Fruit fly (Drosophila melanogaster) whole organism, embryonic: ENCODE data around the gene Srg3.
A peak's percentile ranks its signal among the peaks of the same experiment; 100 is the strongest.

Experiments
- ATbp ChIP-seq: fragments of 200-800 bp; sonication (Bioruptor generic); optimal IDR thresholded peaks from 2 replicates; lab custom pipeline; 2017; ENCODE audit warnings: missing biosample characterization, mild to moderate bottlenecking, missing genetic modification characterization, missing genetic modification reagents
- Abd-B ChIP-seq: fragments of 200-800 bp; sonication (Bioruptor generic); optimal IDR thresholded peaks from 2 replicates; lab custom pipeline; 2018; ENCODE audit warnings: missing biosample characterization, mild to moderate bottlenecking, missing genetic modification characterization, moderate library complexity
- Aef1 ChIP-seq: fragments of 200-800 bp; sonication (Bioruptor generic); IDR thresholded peaks from 3 replicates; pipeline ENCODE4 v1.3.6; 2022; ENCODE audit warnings: missing biosample characterization, missing genetic modification characterization
- CG10431 ChIP-seq: fragments of 200-800 bp; sonication (Bioruptor generic); optimal IDR thresholded peaks from 3 replicates; lab custom pipeline; 2018; ENCODE audit warnings: missing biosample characterization, mild to moderate bottlenecking, missing genetic modification characterization
- CG11085 ChIP-seq: fragments of 200-800 bp; sonication (Bioruptor generic); IDR thresholded peaks from 2 replicates; pipeline ENCODE4 v1.3.6; 2022; ENCODE audit warnings: missing biosample characterization, missing genetic modification characterization
- CG12299 ChIP-seq: fragments of 200-800 bp; sonication (Bioruptor generic); optimal IDR thresholded peaks from 2 replicates; lab custom pipeline; 2018; ENCODE audit warnings: missing biosample characterization, mild to moderate bottlenecking, missing genetic modification characterization
- CG13123 ChIP-seq: fragments of 200-800 bp; sonication (Bioruptor generic); optimal IDR thresholded peaks from 2 replicates; lab custom pipeline; 2016; ENCODE audit warnings: missing biosample characterization, missing genetic modification characterization
- CG13287 ChIP-seq: fragments of 200-800 bp; sonication (Bioruptor generic); IDR thresholded peaks from 2 replicates; pipeline ENCODE4 v1.3.6; 2022; ENCODE audit warnings: missing biosample characterization, missing genetic modification characterization; ENCODE audit not compliant: partially characterized antibody
- CG1603 ChIP-seq: fragments of 200-800 bp; sonication (Bioruptor generic); optimal IDR thresholded peaks from 2 replicates; lab custom pipeline; 2019; ENCODE audit warnings: missing biosample characterization, mild to moderate bottlenecking, missing genetic modification characterization, moderate library complexity
- CG16779 ChIP-seq: fragments of 200-800 bp; sonication (Bioruptor generic); IDR thresholded peaks from 2 replicates; pipeline ENCODE4 v1.3.6; 2022; ENCODE audit warnings: missing biosample characterization, missing genetic modification characterization
- CG17385 ChIP-seq: fragments of 200-800 bp; sonication (Bioruptor generic); optimal IDR thresholded peaks from 3 replicates; lab custom pipeline; 2018; ENCODE audit warnings: missing biosample characterization, mild to moderate bottlenecking, missing genetic modification characterization
- CG18476 ChIP-seq: fragments of 200-800 bp; sonication (Bioruptor generic); optimal IDR thresholded peaks from 2 replicates; lab custom pipeline; 2016; ENCODE audit warnings: missing biosample characterization, mild to moderate bottlenecking, missing genetic modification characterization
- CG42726 ChIP-seq: fragments of 200-800 bp; sonication (Bioruptor generic); IDR thresholded peaks from 2 replicates; pipeline ENCODE4 v1.3.6; 2022; ENCODE audit warnings: missing biosample characterization, missing genetic modification characterization; ENCODE audit not compliant: partially characterized antibody
- CG5245 ChIP-seq: fragments of 200-800 bp; sonication (Bioruptor generic); optimal IDR thresholded peaks from 3 replicates; lab custom pipeline; 2016; ENCODE audit warnings: missing biosample characterization, missing genetic modification characterization
- CG6654 ChIP-seq: fragments of 200-800 bp; sonication (Bioruptor generic); optimal IDR thresholded peaks from 2 replicates; lab custom pipeline; 2017; ENCODE audit warnings: missing biosample characterization, mild to moderate bottlenecking, missing genetic modification characterization
- CG6683 ChIP-seq: fragments of 200-800 bp; sonication (Bioruptor generic); optimal IDR thresholded peaks from 2 replicates; lab custom pipeline; 2017; ENCODE audit warnings: missing biosample characterization, mild to moderate bottlenecking, missing genetic modification characterization, missing genetic modification reagents
- CG7786 ChIP-seq: fragments of 200-800 bp; sonication (Bioruptor generic); optimal IDR thresholded peaks from 2 replicates; lab custom pipeline; 2016; ENCODE audit warnings: missing biosample characterization, missing genetic modification characterization
- CG7963 ChIP-seq: fragments of 200-800 bp; sonication (Bioruptor generic); IDR thresholded peaks from 3 replicates; pipeline ENCODE4 v1.3.6; 2022; ENCODE audit warnings: missing biosample characterization, missing genetic modification characterization; ENCODE audit not compliant: partially characterized antibody
- CG9437 ChIP-seq: fragments of 200-800 bp; sonication (Bioruptor generic); optimal IDR thresholded peaks from 2 replicates; lab custom pipeline; 2018; ENCODE audit warnings: missing biosample characterization, mild to moderate bottlenecking, missing genetic modification characterization
- CG9609 ChIP-seq: fragments of 200-800 bp; sonication (Bioruptor generic); optimal IDR thresholded peaks from 3 replicates; lab custom pipeline; 2016; ENCODE audit warnings: missing biosample characterization, missing genetic modification characterization
- Dp ChIP-seq: fragments of 200-800 bp; sonication (Bioruptor generic); optimal IDR thresholded peaks from 2 replicates; lab custom pipeline; 2018; ENCODE audit warnings: missing biosample characterization, mild to moderate bottlenecking, missing genetic modification characterization, moderate library complexity
- Fer2 ChIP-seq: fragments of 200-800 bp; sonication (Bioruptor generic); optimal IDR thresholded peaks from 2 replicates; lab custom pipeline; 2018; ENCODE audit warnings: missing biosample characterization, mild to moderate bottlenecking, missing genetic modification characterization, moderate library complexity
- Fer3 ChIP-seq: fragments of 200-800 bp; sonication (Bioruptor generic); optimal IDR thresholded peaks from 2 replicates; lab custom pipeline; 2018; ENCODE audit warnings: missing biosample characterization, mild to moderate bottlenecking, missing genetic modification characterization, moderate library complexity
- Hmr ChIP-seq: fragments of 200-800 bp; sonication (Bioruptor generic); optimal IDR thresholded peaks from 3 replicates; lab custom pipeline; 2017; ENCODE audit warnings: mild to moderate bottlenecking, missing biosample characterization, missing genetic modification reagents, missing genetic modification characterization
- Mad ChIP-seq: fragments of 200-800 bp; sonication (Bioruptor generic); optimal IDR thresholded peaks from 2 replicates; lab custom pipeline; 2016; ENCODE audit warnings: missing biosample characterization, missing genetic modification characterization
- Mrtf ChIP-seq: fragments of 200-800 bp; sonication (Bioruptor generic); IDR thresholded peaks from 3 replicates; pipeline ENCODE4 v1.3.6; 2022; ENCODE audit warnings: missing biosample characterization, missing genetic modification characterization
- NFAT ChIP-seq: fragments of 200-800 bp; sonication (Bioruptor generic); IDR thresholded peaks from 2 replicates; pipeline ENCODE4 v1.3.6; 2022; ENCODE audit warnings: missing biosample characterization, missing genetic modification characterization
- Rx ChIP-seq: fragments of 200-800 bp; sonication (Bioruptor generic); IDR thresholded peaks from 2 replicates; pipeline ENCODE4 v1.3.6; 2022; ENCODE audit warnings: missing biosample characterization, missing genetic modification characterization
- Sin3A ChIP-seq: fragments of >200 bp; optimal IDR thresholded peaks from 2 replicates; lab custom pipeline; 2018
- Tbp ChIP-seq: fragments of >200 bp; optimal IDR thresholded peaks from 2 replicates; lab custom pipeline; 2018; ENCODE audit warnings: missing biosample characterization, missing genetic modification characterization
- Trl ChIP-seq, 3 experiments: fragments of >200 bp in 2 of 3; fragments of 200-800 bp in 1 of 3; sonication (Bioruptor generic) in 1 of 3; optimal IDR thresholded peaks; 2 replicates in 1 of 3; 3 replicates in 2 of 3; lab custom pipeline; 2016 to 2017; ENCODE audit warnings: missing biosample characterization in 1 of 3, missing genetic modification characterization in 1 of 3
- ara ChIP-seq: fragments of 200-800 bp; sonication (Bioruptor generic); IDR thresholded peaks from 2 replicates; pipeline ENCODE4 v1.3.6; 2022; ENCODE audit warnings: missing biosample characterization, missing genetic modification characterization
- bcd ChIP-seq: fragments of 200-800 bp; sonication (Bioruptor generic); optimal IDR thresholded peaks from 2 replicates; lab custom pipeline; 2017; ENCODE audit warnings: missing biosample characterization, mild to moderate bottlenecking, missing genetic modification characterization
- bigmax ChIP-seq: fragments of 200-800 bp; sonication (Bioruptor generic); optimal IDR thresholded peaks from 2 replicates; lab custom pipeline; 2018; ENCODE audit warnings: missing biosample characterization, mild to moderate bottlenecking, missing genetic modification characterization
- crol ChIP-seq: fragments of 200-800 bp; sonication (Bioruptor generic); IDR thresholded peaks from 2 replicates; pipeline ENCODE4 v1.3.6; 2022; ENCODE audit warnings: missing biosample characterization, missing genetic modification characterization
- dati ChIP-seq: fragments of 200-800 bp; sonication (Bioruptor generic); IDR thresholded peaks from 2 replicates; pipeline ENCODE4 v1.3.6; 2022; ENCODE audit warnings: missing biosample characterization, missing genetic modification characterization
- ham ChIP-seq: fragments of 200-800 bp; sonication (Bioruptor generic); IDR thresholded peaks from 2 replicates; pipeline ENCODE4 v1.3.6; 2022; ENCODE audit warnings: missing biosample characterization, missing genetic modification characterization
- her ChIP-seq: fragments of 200-800 bp; sonication (Bioruptor generic); optimal IDR thresholded peaks from 2 replicates; lab custom pipeline; 2016; ENCODE audit warnings: missing biosample characterization, missing genetic modification characterization
- hkb ChIP-seq, 2 experiments: fragments of 200-800 bp in 1 of 2; fragments of >200 bp in 1 of 2; sonication (Bioruptor generic) in 1 of 2; IDR thresholded peaks in 1 of 2; optimal IDR thresholded peaks in 1 of 2; 2 replicates each; pipeline versions ENCODE4 v1.3.6 to Lab custom; 2017 to 2022; ENCODE audit warnings: missing biosample characterization in 1 of 2, missing genetic modification characterization in 1 of 2
- kah ChIP-seq: fragments of 200-800 bp; sonication (Bioruptor generic); optimal IDR thresholded peaks from 2 replicates; lab custom pipeline; 2018; ENCODE audit warnings: missing biosample characterization, mild to moderate bottlenecking, missing genetic modification characterization
- kni ChIP-seq: fragments of 200-800 bp; sonication (Bioruptor generic); optimal IDR thresholded peaks from 3 replicates; lab custom pipeline; 2017; ENCODE audit warnings: mild to moderate bottlenecking, missing biosample characterization, missing genetic modification reagents, missing genetic modification characterization
- maf-S ChIP-seq: fragments of 200-800 bp; sonication (Bioruptor generic); optimal IDR thresholded peaks from 2 replicates; lab custom pipeline; 2016; ENCODE audit warnings: missing biosample characterization, missing genetic modification characterization
- sc ChIP-seq, 3 experiments: fragments of >200 bp in 2 of 3; fragments of 200-800 bp in 1 of 3; sonication (Bioruptor generic) in 1 of 3; optimal IDR thresholded peaks; 2 replicates in 2 of 3; 3 replicates in 1 of 3; lab custom pipeline; 2017; ENCODE audit warnings: mild to moderate bottlenecking in 1 of 3, missing biosample characterization in 1 of 3, missing genetic modification characterization in 1 of 3, missing genetic modification reagents in 1 of 3
- sens-2 ChIP-seq: fragments of 200-800 bp; sonication (Bioruptor generic); IDR thresholded peaks from 2 replicates; pipeline ENCODE4 v1.3.6; 2022; ENCODE audit warnings: missing biosample characterization, missing genetic modification characterization
- sim ChIP-seq: fragments of 200-800 bp; sonication (Bioruptor generic); IDR thresholded peaks from 2 replicates; pipeline ENCODE4 v1.3.6; 2022; ENCODE audit warnings: missing biosample characterization, missing genetic modification characterization
- slbo ChIP-seq: fragments of 200-800 bp; sonication (Bioruptor generic); IDR thresholded peaks from 2 replicates; pipeline ENCODE4 v1.3.6; 2022; ENCODE audit warnings: missing biosample characterization, missing genetic modification characterization
- sr ChIP-seq: fragments of 200-800 bp; sonication (Bioruptor generic); IDR thresholded peaks from 3 replicates; pipeline ENCODE4 v1.3.6; 2022; ENCODE audit warnings: missing biosample characterization, missing genetic modification characterization
- usp ChIP-seq: fragments of >200 bp; optimal IDR thresholded peaks from 2 replicates; lab custom pipeline; 2017; ENCODE audit warnings: missing biosample characterization, missing genetic modification characterization

Srg3 gene

DNA sequence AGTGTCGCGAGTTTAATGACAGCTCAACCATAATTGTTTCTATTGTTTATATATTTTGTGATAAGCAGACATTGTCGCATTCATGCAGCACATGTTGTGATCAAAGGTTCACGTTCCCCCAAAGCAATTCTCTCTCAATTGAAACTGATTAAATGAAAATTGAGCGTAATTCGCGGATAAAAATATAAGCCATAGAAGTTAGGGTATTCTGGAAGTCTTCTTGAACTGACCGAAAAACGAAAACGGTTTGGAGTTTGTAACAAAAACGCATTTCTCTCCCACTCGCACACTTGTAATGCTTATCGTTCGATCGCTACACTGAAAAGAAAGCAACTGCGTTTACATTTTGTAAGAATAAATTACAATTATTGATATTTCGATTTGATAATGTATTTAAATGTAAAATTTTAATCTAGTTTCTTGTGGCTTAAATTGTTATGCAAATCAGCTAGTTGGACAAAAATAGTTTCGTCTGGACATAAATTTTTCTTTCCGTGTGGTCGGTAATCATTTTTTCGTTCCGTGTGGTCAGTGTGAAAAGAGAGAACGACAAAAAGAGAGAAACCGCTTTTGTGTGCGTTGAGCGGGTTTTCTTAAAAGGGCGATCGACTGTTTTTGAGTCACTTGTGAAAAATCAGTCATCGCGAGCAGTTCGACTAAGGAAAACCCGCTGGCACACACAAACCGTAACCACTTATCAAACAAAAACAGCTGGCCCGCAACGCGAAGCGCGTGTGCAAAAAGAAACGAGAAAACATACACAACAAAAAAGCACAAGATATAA lies 20.2 kb upstream of the Srg3 start, which contains the start of gene aay (continued):
- TF ChIP-seq CG9609 (GFP tag; lab: Kevin White, UChicago) (peak; percentile 97), Trl (optimal IDR thresholded peaks at IDR 0.05; lab: Kevin White, UChicago) (peak; percentile 60 to 80), Trl (GFP tag; optimal IDR thresholded peaks at IDR 0.05; lab: Kevin White, UChicago) (peak; percentile 95), her (GFP tag; lab: Kevin White, UChicago) (peak; percentile 88), sim (GFP tag; lab: Robert Waterston, UW) (peak; percentile 96), Sin3A (lab: Kevin White, UChicago) (no peak), dati (GFP tag; lab: Robert Waterston, UW) (peak; percentile 90), kni (GFP tag; lab: Kevin White, UChicago) (peak; percentile 95), bigmax (peak; percentile 82), CG13287 (peak; percentile 63), CG11085 (GFP tag; lab: Robert Waterston, UW) (peak; percentile 96), sc (optimal IDR thresholded peaks at IDR 0.05; lab: Kevin White, UChicago) (no peak), sc (GFP tag; optimal IDR thresholded peaks at IDR 0.05; lab: Kevin White, UChicago) (peak; percentile 98), Dp (GFP tag; lab: Kevin White, UChicago) (peak; percentile 21), Abd-B (peak; percentile 99), usp (GFP tag; lab: Kevin White, UChicago) (no peak), CG7786 (GFP tag; lab: Kevin White, UChicago) (peak; percentile 97), Aef1 (GFP tag; lab: Robert Waterston, UW) (peak; percentile 98), CG5245 (GFP tag; lab: Kevin White, UChicago) (peak; percentile 97), NFAT (GFP tag; lab: Robert Waterston, UW) (peak; percentile 92), Fer2 (tag; lab: Kevin White, UChicago) (peak; percentile 96), bcd (GFP tag; lab: Kevin White, UChicago) (peak; percentile 99), CG7963 (GFP tag; lab: Robert Waterston, UW) (no peak), maf-S (GFP tag; lab: Kevin White, UChicago) (peak; percentile 95), CG10431 (peak; percentile 92), hkb (optimal IDR thresholded peaks at IDR 0.05; lab: Kevin White, UChicago) (no peak), hkb (GFP tag; IDR thresholded peaks at IDR 0.05; lab: Robert Waterston, UW) (peak; percentile 99), Mad (GFP tag; lab: Kevin White, UChicago) (peak; percentile 99), CG13123 (GFP tag; lab: Kevin White, UChicago) (peak; percentile 98), kah (GFP tag; lab: Kevin White, UChicago) (peak; percentile 97), sr (peak; percentile 94), Fer3 (peak; percentile 99), CG12299 (tag; lab: Kevin White, UChicago) (peak; percentile 99), Tbp (GFP tag; lab: Kevin White, UChicago) (no peak), CG6683 (GFP tag; lab: Kevin White, UChicago) (peak; percentile 97), CG16779 (GFP tag; lab: Robert Waterston, UW) (peak; percentile 97), slbo (GFP tag; lab: Robert Waterston, UW) (peak; percentile 99), Mrtf (peak; percentile 97), ham (GFP tag; lab: Robert Waterston, UW) (peak; percentile 92), CG42726 (GFP tag; lab: Robert Waterston, UW) (no peak; the same call in 1 of the 2 replicates), crol (GFP tag; lab: Robert Waterston, UW) (peak; percentile 79), CG18476 (GFP tag; lab: Kevin White, UChicago) (peak; percentile 99), ATbp (peak; percentile 99), Hmr (GFP tag; lab: Kevin White, UChicago) (peak; percentile 99), ara (GFP tag; lab: Robert Waterston, UW) (peak; percentile 98), CG6654 (peak; percentile 91), sens-2 (GFP tag; lab: Robert Waterston, UW) (peak; percentile 96), CG1603 (tag; lab: Kevin White, UChicago) (peak; percentile 97), CG17385 (GFP tag; lab: Kevin White, UChicago) (peak; percentile 98), CG9437 (peak; percentile 93), Rx (peak; percentile 98)
